Worm (Caenorhabditis elegans) whole organism, mixed stage, embryonic: ENCODE data around the gene aqp-5.

Experiments used
- M03D4.4 ChIP-seq: sonication (generic microtip); optimal IDR thresholded peaks from 2 replicates; lab custom pipeline; 2017; ENCODE audit warnings: mild to moderate bottlenecking, missing genetic modification characterization, missing compliant biosample characterization
- bed-3 ChIP-seq: fragments of 200-800 bp; sonication (Bioruptor generic); optimal IDR thresholded peaks from 3 replicates; lab custom pipeline; 2018; ENCODE audit warnings: mild to moderate bottlenecking, missing genetic modification characterization, moderate library complexity, missing compliant biosample characterization
- ceh-43 ChIP-seq: fragments of 200-800 bp; sonication (Bioruptor generic); optimal IDR thresholded peaks from 2 replicates; lab custom pipeline; 2018; ENCODE audit warnings: mild to moderate bottlenecking, missing genetic modification characterization, moderate library complexity, missing compliant biosample characterization
- ceh-83 ChIP-seq: fragments of 200-800 bp; sonication (Bioruptor generic); optimal IDR thresholded peaks from 2 replicates; lab custom pipeline; 2018; ENCODE audit warnings: mild to moderate bottlenecking, missing genetic modification characterization, missing compliant biosample characterization
- ces-1 ChIP-seq: fragments of 150-350 bp; optimal IDR thresholded peaks from 2 replicates; lab custom pipeline; 2014; ENCODE audit warnings: missing biosample characterization, missing genetic modification reagents, missing genetic modification characterization
- cnd-1 ChIP-seq: fragments of 200-800 bp; sonication (Bioruptor generic); optimal IDR thresholded peaks from 2 replicates; lab custom pipeline; 2018; ENCODE audit warnings: mild to moderate bottlenecking, missing genetic modification characterization, missing compliant biosample characterization
- drap-1 ChIP-seq: fragments of 200-800 bp; sonication (Bioruptor generic); optimal IDR thresholded peaks from 3 replicates; lab custom pipeline; 2018; ENCODE audit warnings: mild to moderate bottlenecking, missing genetic modification characterization, missing compliant biosample characterization
- elt-1 ChIP-seq: sonication (generic microtip); optimal IDR thresholded peaks from 2 replicates; lab custom pipeline; 2017; ENCODE audit warnings: missing genetic modification characterization, mild to moderate bottlenecking, missing compliant biosample characterization, antibody characterized with exemption, moderate library complexity, borderline replicate concordance; ENCODE audit not compliant: insufficient read depth
- elt-3 ChIP-seq: fragments of 150-350 bp; optimal IDR thresholded peaks from 2 replicates; lab custom pipeline; 2014; ENCODE audit warnings: missing biosample characterization, missing genetic modification characterization
- flh-1 ChIP-seq: fragments of 200-800 bp; sonication (Bioruptor generic); optimal IDR thresholded peaks from 2 replicates; lab custom pipeline; 2018; ENCODE audit warnings: mild to moderate bottlenecking, missing genetic modification characterization, moderate library complexity, missing compliant biosample characterization
- ham-2 ChIP-seq: fragments of 200-800 bp; sonication (Bioruptor generic); optimal IDR thresholded peaks from 2 replicates; lab custom pipeline; 2018; ENCODE audit warnings: mild to moderate bottlenecking, missing genetic modification characterization, missing compliant biosample characterization
- hlh-1 ChIP-seq: fragments of 150-350 bp; optimal IDR thresholded peaks from 2 replicates; lab custom pipeline; 2014; ENCODE audit warnings: missing biosample characterization, missing genetic modification reagents, missing genetic modification characterization
- lin-13 ChIP-seq: fragments of 150-350 bp; optimal IDR thresholded peaks from 2 replicates; lab custom pipeline; 2014; ENCODE audit warnings: missing biosample characterization, missing genetic modification characterization
- lin-32 ChIP-seq: fragments of 200-800 bp; sonication (Bioruptor generic); optimal IDR thresholded peaks from 2 replicates; lab custom pipeline; 2018; ENCODE audit warnings: mild to moderate bottlenecking, missing genetic modification characterization, missing compliant biosample characterization
- mep-1 ChIP-seq: fragments of 150-350 bp; optimal IDR thresholded peaks from 2 replicates; lab custom pipeline; 2017; ENCODE audit warnings: missing biosample characterization, missing genetic modification reagents, missing genetic modification characterization, inconsistent platforms
- mls-2 ChIP-seq: sonication (generic microtip); optimal IDR thresholded peaks from 2 replicates; lab custom pipeline; 2016; ENCODE audit warnings: mild to moderate bottlenecking, missing genetic modification characterization, moderate library complexity, missing compliant biosample characterization
- nhr-12 ChIP-seq: fragments of 150-350 bp; optimal IDR thresholded peaks from 2 replicates; lab custom pipeline; 2014; ENCODE audit warnings: missing biosample characterization, missing genetic modification characterization
- nhr-2 ChIP-seq: fragments of 150-350 bp; optimal IDR thresholded peaks from 2 replicates; lab custom pipeline; 2014; ENCODE audit warnings: missing biosample characterization, missing genetic modification characterization
- nhr-237 ChIP-seq: fragments of 150-350 bp; optimal IDR thresholded peaks from 2 replicates; lab custom pipeline; 2014; ENCODE audit warnings: missing biosample characterization, missing genetic modification characterization
- nhr-76 ChIP-seq: sonication (generic microtip); optimal IDR thresholded peaks from 2 replicates; lab custom pipeline; 2017; ENCODE audit warnings: missing biosample characterization, missing genetic modification characterization
- pha-4 ChIP-seq: fragments of 150-350 bp; optimal IDR thresholded peaks from 2 replicates; lab custom pipeline; 2018; ENCODE audit warnings: missing biosample characterization, missing genetic modification reagents, missing genetic modification characterization
- sem-2 ChIP-seq: fragments of 200-800 bp; sonication (Bioruptor generic); optimal IDR thresholded peaks from 2 replicates; lab custom pipeline; 2018; ENCODE audit warnings: mild to moderate bottlenecking, missing genetic modification characterization, missing compliant biosample characterization
- snpc-4 ChIP-seq: fragments of 150-350 bp; optimal IDR thresholded peaks from 2 replicates; lab custom pipeline; 2014; ENCODE audit warnings: missing biosample characterization, missing genetic modification characterization
- sptf-1 ChIP-seq: sonication (generic microtip); optimal IDR thresholded peaks from 2 replicates; lab custom pipeline; 2017; ENCODE audit warnings: mild to moderate bottlenecking, missing genetic modification characterization, moderate library complexity, missing compliant biosample characterization
- tbx-8 ChIP-seq: fragments of 200-800 bp; sonication (Bioruptor generic); optimal IDR thresholded peaks from 2 replicates; lab custom pipeline; 2018; ENCODE audit warnings: mild to moderate bottlenecking, missing genetic modification characterization, moderate library complexity, missing compliant biosample characterization
- unc-120 ChIP-seq: sonication (generic microtip); optimal IDR thresholded peaks from 2 replicates; lab custom pipeline; 2017; ENCODE audit warnings: missing genetic modification characterization, missing compliant biosample characterization; ENCODE audit not compliant: poor library complexity, severe bottlenecking
- unc-62 ChIP-seq: fragments of 150-350 bp; optimal IDR thresholded peaks from 2 replicates; lab custom pipeline; 2014; ENCODE audit warnings: missing biosample characterization, missing genetic modification reagents, missing genetic modification characterization
- zip-8 ChIP-seq: fragments of 150-350 bp; optimal IDR thresholded peaks from 2 replicates; lab custom pipeline; 2014; ENCODE audit warnings: missing biosample characterization, missing genetic modification characterization
- ztf-11 ChIP-seq: fragments of 150-350 bp; optimal IDR thresholded peaks from 2 replicates; lab custom pipeline; 2014; ENCODE audit warnings: missing biosample characterization, missing genetic modification characterization

Gene aqp-5

DNA sequence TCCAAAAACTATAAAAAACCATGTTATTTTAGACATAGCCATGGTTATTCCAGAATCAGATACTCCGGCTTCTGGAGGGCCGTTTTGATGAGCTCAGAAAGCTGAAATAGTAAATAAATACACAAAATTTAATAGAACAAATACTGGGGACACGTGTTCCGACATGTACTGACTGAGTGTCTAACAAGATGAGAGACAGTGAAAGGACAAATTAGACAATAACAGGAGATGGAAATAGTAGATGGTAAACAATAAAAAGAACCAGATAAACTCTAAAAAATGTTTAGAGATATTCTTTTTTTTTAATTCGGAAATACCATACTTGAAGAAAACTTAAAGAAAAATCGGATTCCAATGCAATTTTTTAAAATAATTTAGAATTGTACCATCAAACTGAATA is 6.9 kb upstream of the aqp-5 start, which contains the start of gene Y32F6B.1:
TSS of gene Y32F6B.1 (minus strand) at position 101 of the 400 bp plus-strand sequence.
- TF ChIP-seq ztf-11 (tag; lab: Kevin White, UChicago) (no peak), ceh-43 (GFP tag; lab: Kevin White, UChicago) (no peak), pha-4 (tag; lab: Kevin White, UChicago) (no peak), nhr-76 (tag; lab: Kevin White, UChicago) (no peak), unc-120 (tag; lab: Kevin White, UChicago) (no peak), hlh-1 (tag; lab: Kevin White, UChicago) (no peak), snpc-4 (no peak), nhr-12 (tag; lab: Kevin White, UChicago) (no peak), ham-2 (GFP tag; lab: Kevin White, UChicago) (no peak), elt-1 (tag; lab: Kevin White, UChicago) (no peak), cnd-1 (no peak), sptf-1 (no peak), lin-13 (tag; lab: Kevin White, UChicago) (no peak), nhr-2 (tag; lab: Kevin White, UChicago) (no peak), mls-2 (tag; lab: Kevin White, UChicago) (no peak), M03D4.4 (tag; lab: Kevin White, UChicago) (no peak), elt-3 (no peak), mep-1 (tag; lab: Kevin White, UChicago) (no peak), lin-32 (GFP tag; lab: Kevin White, UChicago) (no peak), unc-62 (GFP tag; lab: Kevin White, UChicago) (no peak)
- TF ChIP-seq, all 35 proteins: peak for 0

DNA sequence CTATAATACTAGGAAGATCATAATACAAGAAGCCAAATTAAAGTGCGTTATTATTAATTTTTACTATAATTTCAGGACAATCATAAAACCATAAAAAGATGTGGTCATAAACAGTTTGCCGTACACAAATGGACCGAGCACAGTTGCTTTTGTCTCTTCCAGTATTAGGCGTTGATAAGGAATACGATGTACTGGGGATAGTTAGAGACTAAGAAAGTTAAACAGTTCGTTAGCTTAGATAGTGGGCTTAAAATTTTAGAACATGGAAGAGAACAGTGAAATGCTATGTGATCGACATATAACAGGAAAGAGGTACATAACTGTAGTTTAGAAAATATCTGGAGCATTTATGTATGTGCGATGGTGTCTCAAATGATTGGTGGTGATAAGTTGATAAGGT is 6.2 kb upstream of the aqp-5 start:
- TF ChIP-seq flh-1 (GFP tag; lab: Kevin White, UChicago) (no peak), nhr-76 (tag; lab: Kevin White, UChicago) (no peak)
- TF ChIP-seq, all 35 proteins: peak for 0

DNA sequence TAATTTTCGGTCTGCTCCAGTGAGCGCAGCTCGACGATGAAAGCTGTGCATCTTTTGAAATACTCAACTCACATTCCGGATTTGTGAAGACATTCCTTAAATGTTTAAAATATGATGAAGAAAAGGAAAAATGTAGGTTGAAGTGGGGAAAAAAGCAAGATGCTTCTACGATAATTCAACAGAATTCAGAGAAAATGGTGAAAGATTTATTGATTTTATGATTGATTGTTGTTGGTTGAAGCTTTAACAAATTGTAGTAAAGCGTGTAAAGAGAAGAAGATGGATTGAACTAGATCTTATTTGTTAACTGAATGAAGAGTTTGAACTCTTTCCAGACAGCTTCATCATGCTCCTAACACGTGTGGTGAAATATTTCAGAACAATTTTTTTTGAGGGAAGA is 1.5 kb upstream of the aqp-5 start, which contains the start of gene ncx-5:
TSS of gene ncx-5 (minus strand) at position 101 of the 400 bp plus-strand sequence.
- TF ChIP-seq unc-120 (tag; lab: Kevin White, UChicago) (no peak), bed-3 (no peak), ceh-83 (GFP tag; lab: Kevin White, UChicago) (no peak), snpc-4 (no peak), ceh-43 (GFP tag; lab: Kevin White, UChicago) (no peak)

DNA sequence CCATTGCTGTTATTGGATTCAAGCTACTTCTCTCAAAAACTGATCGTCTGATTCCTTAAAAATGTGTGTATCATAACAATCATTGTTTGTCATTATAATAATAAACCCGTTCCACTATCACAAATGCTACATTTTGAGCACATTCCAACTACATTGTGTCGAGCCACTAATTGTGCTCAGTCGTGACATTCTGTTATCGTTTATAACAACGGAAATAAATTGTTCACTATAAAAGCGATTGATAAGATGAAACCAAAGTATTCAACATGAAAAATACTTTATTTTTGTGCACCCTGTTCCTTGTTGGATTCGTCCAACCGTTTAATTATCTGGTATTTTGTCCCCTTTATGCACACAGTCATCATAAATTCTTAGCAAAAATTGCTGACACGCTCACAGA is 1.6 kb downstream of the aqp-5 start, which contains the start of gene ugt-33:
TSS of gene ugt-33 (plus strand) at position 260 of the 400 bp plus-strand sequence.
- TF ChIP-seq snpc-4 (no peak), tbx-8 (no peak), zip-8 (no peak), pha-4 (tag; lab: Kevin White, UChicago) (no peak), M03D4.4 (tag; lab: Kevin White, UChicago) (no peak), cnd-1 (no peak), elt-1 (tag; lab: Kevin White, UChicago) (no peak), hlh-1 (tag; lab: Kevin White, UChicago) (no peak), ces-1 (GFP tag; lab: Kevin White, UChicago) (no peak), bed-3 (no peak), nhr-237 (no peak), lin-13 (tag; lab: Kevin White, UChicago) (no peak), unc-120 (tag; lab: Kevin White, UChicago) (no peak), sem-2 (GFP tag; lab: Kevin White, UChicago) (no peak), drap-1 (no peak), sptf-1 (no peak), elt-3 (no peak)

DNA sequence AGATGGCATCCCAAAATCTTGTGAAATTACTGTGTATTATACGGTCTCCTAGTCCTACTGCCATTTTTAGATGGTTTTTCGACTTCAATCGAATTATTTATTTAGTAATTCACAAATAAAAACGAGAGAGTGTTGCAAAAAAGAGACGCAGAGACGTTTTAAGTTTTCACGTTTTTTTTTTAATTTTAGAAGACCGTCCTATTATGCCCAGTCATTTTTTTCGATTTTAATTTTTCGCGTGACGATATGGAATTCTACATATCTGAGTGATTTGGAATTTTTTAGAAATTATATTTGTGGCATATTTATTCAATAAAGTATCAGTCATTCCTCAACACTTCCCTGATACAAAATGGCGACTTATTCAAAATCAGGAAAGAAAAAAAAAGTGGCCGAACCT is 5.2 kb downstream of the aqp-5 start, which contains the start of gene C35A5.4:
TSS of gene C35A5.4 (plus strand) at position 301 of the 400 bp plus-strand sequence.
- TF ChIP-seq ztf-11 (tag; lab: Kevin White, UChicago) (no peak), lin-32 (GFP tag; lab: Kevin White, UChicago) (no peak), nhr-237 (no peak), mep-1 (tag; lab: Kevin White, UChicago) (no peak), mls-2 (tag; lab: Kevin White, UChicago) (no peak), elt-1 (tag; lab: Kevin White, UChicago) (no peak)
